Fruit fly (Drosophila melanogaster) whole organism, embryonic: ENCODE data around the gene Dus1.

Experiments used
- Blimp-1 ChIP-seq: fragments of 200-800 bp; sonication (Bioruptor generic); optimal IDR thresholded peaks from 3 replicates; lab custom pipeline; 2018; ENCODE audit warnings: missing biosample characterization, missing genetic modification characterization, mild to moderate bottlenecking, moderate library complexity, missing genetic modification reagents
- CG10274 ChIP-seq: fragments of 200-800 bp; sonication (Bioruptor generic); optimal IDR thresholded peaks from 3 replicates; lab custom pipeline; 2017; ENCODE audit warnings: missing biosample characterization, mild to moderate bottlenecking, missing genetic modification characterization
- CG10366 ChIP-seq: fragments of 200-800 bp; sonication (Bioruptor generic); IDR thresholded peaks from 2 replicates; pipeline ENCODE4 v1.3.6; 2022; ENCODE audit warnings: missing biosample characterization, missing genetic modification characterization
- CG10979 ChIP-seq: fragments of 200-800 bp; sonication (Bioruptor generic); optimal IDR thresholded peaks from 2 replicates; lab custom pipeline; 2018; ENCODE audit warnings: missing biosample characterization, mild to moderate bottlenecking, missing genetic modification characterization, moderate library complexity
- CG11398 ChIP-seq: fragments of 200-800 bp; sonication (Bioruptor generic); optimal IDR thresholded peaks from 2 replicates; lab custom pipeline; 2016; ENCODE audit warnings: missing biosample characterization, missing genetic modification characterization
- CG12391 ChIP-seq: fragments of 200-800 bp; sonication (Bioruptor generic); optimal IDR thresholded peaks from 3 replicates; lab custom pipeline; 2018; ENCODE audit warnings: missing biosample characterization, mild to moderate bottlenecking, missing genetic modification characterization, moderate library complexity
- CG13287 ChIP-seq: fragments of 200-800 bp; sonication (Bioruptor generic); IDR thresholded peaks from 2 replicates; pipeline ENCODE4 v1.3.6; 2022; ENCODE audit warnings: missing biosample characterization, missing genetic modification characterization; ENCODE audit not compliant: partially characterized antibody
- CG13296 ChIP-seq: fragments of 200-800 bp; sonication (Bioruptor generic); optimal IDR thresholded peaks from 3 replicates; lab custom pipeline; 2018; ENCODE audit warnings: missing biosample characterization, mild to moderate bottlenecking, missing genetic modification characterization
- CG13894 ChIP-seq: fragments of 200-800 bp; sonication (Bioruptor generic); optimal IDR thresholded peaks from 3 replicates; lab custom pipeline; 2018; ENCODE audit warnings: missing biosample characterization, mild to moderate bottlenecking, missing genetic modification characterization, moderate library complexity
- CG16863 ChIP-seq: fragments of 200-800 bp; sonication (Bioruptor generic); optimal IDR thresholded peaks from 3 replicates; lab custom pipeline; 2016; ENCODE audit warnings: missing biosample characterization, missing genetic modification characterization
- CG17361 ChIP-seq: fragments of 200-800 bp; sonication (Bioruptor generic); IDR thresholded peaks from 3 replicates; pipeline ENCODE4 v1.3.6; 2022; ENCODE audit warnings: missing biosample characterization, missing genetic modification characterization
- CG2116 ChIP-seq: fragments of 200-800 bp; sonication (Bioruptor generic); optimal IDR thresholded peaks from 3 replicates; lab custom pipeline; 2018; ENCODE audit warnings: missing biosample characterization, mild to moderate bottlenecking, missing genetic modification characterization
- CG30403 ChIP-seq: fragments of 200-800 bp; sonication (Bioruptor generic); optimal IDR thresholded peaks from 3 replicates; lab custom pipeline; 2016; ENCODE audit warnings: missing biosample characterization, missing genetic modification characterization
- CG30431 ChIP-seq: fragments of 200-800 bp; sonication (Bioruptor generic); optimal IDR thresholded peaks from 2 replicates; lab custom pipeline; 2017; ENCODE audit warnings: missing biosample characterization, missing genetic modification characterization
- CG31441 ChIP-seq: fragments of 200-800 bp; sonication (Bioruptor generic); IDR thresholded peaks from 2 replicates; pipeline ENCODE4 v1.3.6; 2022; ENCODE audit warnings: missing biosample characterization, missing genetic modification characterization
- CG32532 ChIP-seq: fragments of 200-800 bp; sonication (Bioruptor generic); IDR thresholded peaks from 2 replicates; pipeline ENCODE4 v1.3.6; 2022; ENCODE audit warnings: missing biosample characterization, missing genetic modification characterization
- CG32772 ChIP-seq: fragments of 200-800 bp; sonication (Bioruptor generic); IDR thresholded peaks from 2 replicates; pipeline ENCODE4 v1.3.6; 2022; ENCODE audit warnings: missing biosample characterization, missing genetic modification characterization
- CG33557 ChIP-seq: fragments of 200-800 bp; sonication (Bioruptor generic); optimal IDR thresholded peaks from 2 replicates; lab custom pipeline; 2019; ENCODE audit warnings: missing biosample characterization, mild to moderate bottlenecking, missing genetic modification characterization, moderate library complexity
- CG34376 ChIP-seq: fragments of 200-800 bp; sonication (Bioruptor generic); optimal IDR thresholded peaks from 2 replicates; lab custom pipeline; 2018; ENCODE audit warnings: missing biosample characterization, mild to moderate bottlenecking, missing genetic modification characterization
- CG34422 ChIP-seq: fragments of 200-800 bp; sonication (Bioruptor generic); IDR thresholded peaks from 3 replicates; pipeline ENCODE4 v1.3.6; 2022; ENCODE audit warnings: missing biosample characterization, missing genetic modification characterization
- CG43689 ChIP-seq: fragments of 200-800 bp; sonication (Bioruptor generic); IDR thresholded peaks from 2 replicates; pipeline ENCODE4 v1.3.6; 2022; ENCODE audit warnings: missing biosample characterization, missing genetic modification characterization
- CG4617 ChIP-seq: fragments of 200-800 bp; sonication (Bioruptor generic); optimal IDR thresholded peaks from 3 replicates; lab custom pipeline; 2016; ENCODE audit warnings: missing biosample characterization, missing genetic modification characterization, borderline replicate concordance
- CG6854 ChIP-seq: fragments of 200-800 bp; sonication (Bioruptor generic); optimal IDR thresholded peaks from 3 replicates; lab custom pipeline; 2017; ENCODE audit warnings: missing biosample characterization, mild to moderate bottlenecking, missing genetic modification characterization
- CG7928 ChIP-seq: fragments of 200-800 bp; sonication (Bioruptor generic); optimal IDR thresholded peaks from 2 replicates; lab custom pipeline; 2017; ENCODE audit warnings: missing biosample characterization, mild to moderate bottlenecking, missing genetic modification characterization
- CG7963 ChIP-seq: fragments of 200-800 bp; sonication (Bioruptor generic); IDR thresholded peaks from 3 replicates; pipeline ENCODE4 v1.3.6; 2022; ENCODE audit warnings: missing biosample characterization, missing genetic modification characterization; ENCODE audit not compliant: partially characterized antibody
- CG8281 ChIP-seq: fragments of 200-800 bp; sonication (Bioruptor generic); optimal IDR thresholded peaks from 2 replicates; lab custom pipeline; 2018; ENCODE audit warnings: missing biosample characterization, mild to moderate bottlenecking, missing genetic modification characterization, moderate library complexity
- CG9727 ChIP-seq: fragments of 200-800 bp; sonication (Bioruptor generic); optimal IDR thresholded peaks from 3 replicates; lab custom pipeline; 2017; ENCODE audit warnings: missing biosample characterization, mild to moderate bottlenecking, missing genetic modification characterization
- CkIIα-i1 ChIP-seq: fragments of 200-800 bp; sonication (Bioruptor generic); IDR thresholded peaks from 2 replicates; pipeline ENCODE4 v1.3.6; 2022; ENCODE audit warnings: missing biosample characterization, missing genetic modification characterization
- Gsc ChIP-seq: fragments of 200-800 bp; sonication (Bioruptor generic); IDR thresholded peaks from 2 replicates; pipeline ENCODE4 v1.3.6; 2022; ENCODE audit warnings: missing biosample characterization, missing genetic modification characterization
- Hr39 ChIP-seq: fragments of >200 bp; optimal IDR thresholded peaks from 2 replicates; lab custom pipeline; 2017
- MBD-R2 ChIP-seq: fragments of 200-800 bp; sonication (Bioruptor generic); IDR thresholded peaks from 2 replicates; pipeline ENCODE4 v1.3.6; 2022; ENCODE audit warnings: missing biosample characterization, missing genetic modification characterization
- MESR4 ChIP-seq: fragments of 200-800 bp; sonication (Bioruptor generic); optimal IDR thresholded peaks from 2 replicates; lab custom pipeline; 2018; ENCODE audit warnings: missing biosample characterization, mild to moderate bottlenecking, missing genetic modification characterization, moderate library complexity
- MTF-1 ChIP-seq: fragments of 200-800 bp; sonication (Bioruptor generic); optimal IDR thresholded peaks from 2 replicates; lab custom pipeline; 2018; ENCODE audit warnings: missing biosample characterization, mild to moderate bottlenecking, missing genetic modification characterization, borderline replicate concordance
- Nf-YA ChIP-seq: fragments of 200-800 bp; sonication (Bioruptor generic); IDR thresholded peaks from 2 replicates; pipeline ENCODE4 v1.3.6; 2022; ENCODE audit warnings: missing biosample characterization, missing genetic modification characterization
- Nf-YC ChIP-seq: fragments of 200-800 bp; optimal IDR thresholded peaks from 3 replicates; lab custom pipeline; 2019; ENCODE audit warnings: missing biosample characterization, mild to moderate bottlenecking, missing genetic modification characterization, moderate library complexity
- ac ChIP-seq: fragments of 200-800 bp; sonication (Bioruptor generic); optimal IDR thresholded peaks from 3 replicates; lab custom pipeline; 2017; ENCODE audit warnings: missing biosample characterization, mild to moderate bottlenecking, missing genetic modification characterization
- az2 ChIP-seq: fragments of 200-800 bp; sonication (Bioruptor generic); optimal IDR thresholded peaks from 3 replicates; lab custom pipeline; 2016; ENCODE audit warnings: missing biosample characterization, missing genetic modification characterization
- bab2 ChIP-seq: fragments of 200-800 bp; sonication (Bioruptor generic); optimal IDR thresholded peaks from 2 replicates; lab custom pipeline; 2016; ENCODE audit warnings: missing biosample characterization, missing genetic modification characterization
- cad ChIP-seq: fragments of >200 bp; optimal IDR thresholded peaks from 2 replicates; lab custom pipeline; 2017; ENCODE audit warnings: missing biosample characterization, missing genetic modification characterization
- crol ChIP-seq: fragments of 200-800 bp; sonication (Bioruptor generic); IDR thresholded peaks from 2 replicates; pipeline ENCODE4 v1.3.6; 2022; ENCODE audit warnings: missing biosample characterization, missing genetic modification characterization
- dan ChIP-seq: fragments of 200-800 bp; sonication (Bioruptor generic); IDR thresholded peaks from 2 replicates; pipeline ENCODE4 v1.3.6; 2022; ENCODE audit warnings: missing biosample characterization, missing genetic modification characterization
- dimm ChIP-seq: fragments of 200-800 bp; sonication (Bioruptor generic); IDR thresholded peaks from 2 replicates; pipeline ENCODE4 v1.3.6; 2022; ENCODE audit warnings: missing biosample characterization, missing genetic modification characterization
- dpn ChIP-seq, 2 experiments: fragments of 200-800 bp; sonication (Bioruptor generic); optimal IDR thresholded peaks; 3 replicates each; lab custom pipeline; 2016; ENCODE audit warnings: missing biosample characterization in 2 of 2, missing genetic modification characterization in 2 of 2
- gem ChIP-seq: fragments of 200-800 bp; sonication (Bioruptor generic); optimal IDR thresholded peaks from 2 replicates; lab custom pipeline; 2019; ENCODE audit warnings: missing biosample characterization, mild to moderate bottlenecking, missing genetic modification characterization, moderate library complexity
- hth ChIP-seq: fragments of >200 bp; optimal IDR thresholded peaks from 2 replicates; lab custom pipeline; 2017; ENCODE audit warnings: inconsistent platforms
- jumu ChIP-seq: fragments of 200-800 bp; sonication (Bioruptor generic); optimal IDR thresholded peaks from 3 replicates; lab custom pipeline; 2016; ENCODE audit warnings: missing biosample characterization, missing genetic modification characterization
- klu ChIP-seq: fragments of 200-800 bp; sonication (Bioruptor generic); IDR thresholded peaks from 2 replicates; pipeline ENCODE4 v1.3.6; 2022; ENCODE audit warnings: missing biosample characterization, missing genetic modification characterization
- sd ChIP-seq: fragments of 200-800 bp; sonication (Bioruptor generic); optimal IDR thresholded peaks from 3 replicates; lab custom pipeline; 2018; ENCODE audit warnings: missing biosample characterization, mild to moderate bottlenecking, missing genetic modification characterization, moderate library complexity
- sisA ChIP-seq: fragments of 200-800 bp; sonication (Bioruptor generic); IDR thresholded peaks from 2 replicates; pipeline ENCODE4 v1.3.6; 2022; ENCODE audit warnings: missing biosample characterization, missing genetic modification characterization
- ttk ChIP-seq: fragments of 200-800 bp; sonication (Bioruptor generic); IDR thresholded peaks from 2 replicates; pipeline ENCODE4 v2.1.2; 2022; ENCODE audit warnings: missing biosample characterization, missing genetic modification characterization
- zf30C ChIP-seq: fragments of 200-800 bp; sonication (Bioruptor generic); optimal IDR thresholded peaks from 3 replicates; lab custom pipeline; 2018; ENCODE audit warnings: missing biosample characterization, mild to moderate bottlenecking, missing genetic modification characterization

The Dus1 gene

DNA sequence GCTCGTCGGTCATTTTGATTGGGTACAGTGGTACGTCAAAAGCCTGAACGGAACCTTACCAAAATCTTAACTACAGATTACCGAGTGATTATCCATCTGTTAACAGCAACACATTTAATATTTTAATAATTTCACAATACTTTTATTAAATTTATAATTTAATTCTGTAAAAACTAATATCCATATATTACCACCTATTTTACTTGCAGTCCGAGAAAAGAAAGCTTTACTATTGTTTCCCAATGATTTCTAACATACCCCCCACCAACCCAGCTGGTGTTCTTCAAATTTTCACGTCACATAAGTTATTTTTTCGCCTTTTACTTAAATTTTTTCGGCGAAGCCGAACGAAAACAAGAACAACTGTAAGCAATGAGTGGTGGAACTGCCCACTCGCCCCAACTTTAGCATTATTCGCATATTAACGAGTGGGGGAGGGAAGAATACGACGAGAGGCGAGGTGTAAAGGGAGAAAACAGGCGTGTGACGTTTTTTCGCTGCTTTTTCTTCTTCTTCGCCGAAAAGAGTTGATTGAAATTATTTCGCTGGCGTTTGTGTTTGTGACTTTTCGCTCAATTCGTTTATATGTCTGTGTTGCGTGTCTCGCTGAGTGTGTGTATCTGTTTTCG lies 23.6 kb downstream of the Dus1 start (continued):
- TF ChIP-seq CG4617 (GFP tag; lab: Kevin White, UChicago) (no peak), CG8281 (tag; lab: Kevin White, UChicago) (peak; percentile 15), klu (GFP tag; lab: Robert Waterston, UW) (peak; percentile 42), CG31441 (GFP tag; lab: Robert Waterston, UW) (peak; percentile 70), CG30403 (GFP tag; lab: Kevin White, UChicago) (peak; percentile 56), dan (no peak), CG34422 (no peak), MTF-1 (GFP tag; lab: Kevin White, UChicago) (no peak), dpn (GFP tag; optimal IDR thresholded peaks at IDR 0.05; lab: Kevin White, UChicago) (peak in 1 of 2 experiments; percentile 40), bab2 (GFP tag; lab: Kevin White, UChicago) (no peak), Gsc (GFP tag; lab: Robert Waterston, UW) (no peak), crol (GFP tag; lab: Robert Waterston, UW) (peak; percentile 92), CG30431 (GFP tag; lab: Kevin White, UChicago) (no peak), jumu (GFP tag; lab: Kevin White, UChicago) (no peak), CG34376 (no peak), CG10979 (tag; lab: Kevin White, UChicago) (peak; percentile 21), CG43689 (GFP tag; lab: Robert Waterston, UW) (no peak), CkIIα-i1 (GFP tag; lab: Robert Waterston, UW) (no peak), CG33557 (GFP tag; lab: Kevin White, UChicago) (no peak), az2 (peak; percentile 23), zf30C (GFP tag; lab: Kevin White, UChicago) (no peak), ttk (GFP tag; lab: Robert Waterston, UW) (no peak), CG13296 (peak; percentile 58), CG13287 (0 out of 2 replicates have a peak, but pooled peaks have one; percentile 7), sisA (0 out of 2 replicates have a peak, but pooled peaks have one; percentile 12), gem (tag; lab: Kevin White, UChicago) (peak; percentile 75), CG2116 (no peak), CG11398 (GFP tag; lab: Kevin White, UChicago) (no peak), CG13894 (tag; lab: Kevin White, UChicago) (peak; percentile 7), ac (GFP tag; lab: Kevin White, UChicago) (no peak), CG12391 (tag; lab: Kevin White, UChicago) (peak; percentile 60), Nf-YC (peak; percentile 49), CG9727 (GFP tag; lab: Kevin White, UChicago) (peak; percentile 80), Blimp-1 (GFP tag; lab: Kevin White, UChicago) (peak; percentile 43), Nf-YA (GFP tag; lab: Robert Waterston, UW) (no peak), cad (GFP tag; lab: Kevin White, UChicago) (no peak), hth (lab: Kevin White, UChicago) (no peak), CG32772 (GFP tag; lab: Robert Waterston, UW) (peak; percentile 47; the same call in 1 of the 2 replicates), CG7963 (GFP tag; lab: Robert Waterston, UW) (no peak), dimm (GFP tag; lab: Robert Waterston, UW) (no peak), Hr39 (lab: Kevin White, UChicago) (no peak), CG10366 (peak; percentile 26; the same call in 1 of the 2 replicates), MESR4 (no peak), CG16863 (GFP tag; lab: Kevin White, UChicago) (no peak), CG6854 (GFP tag; lab: Kevin White, UChicago) (peak; percentile 54), CG32532 (peak; percentile 69), CG10274 (peak; percentile 32), CG17361 (GFP tag; lab: Robert Waterston, UW) (peak; percentile 80), MBD-R2 (GFP tag; lab: Robert Waterston, UW) (no peak), CG7928 (peak; percentile 53), sd (tag; lab: Kevin White, UChicago) (peak; percentile 61)
